Worm (Caenorhabditis elegans) whole organism, late embryonic: ENCODE measurements around the gene lin-25.

ENCODE experiments used
- ama-1 ChIP-seq: fragments of 150-350 bp; optimal IDR thresholded peaks from 2 replicates; lab custom pipeline; 2014
- dve-1 ChIP-seq: sonication (generic microtip); optimal IDR thresholded peaks from 2 replicates; lab custom pipeline; 2017; ENCODE audit warnings: antibody characterized with exemption, mild to moderate bottlenecking, missing genetic modification characterization, missing compliant biosample characterization
- elt-2 ChIP-seq: sonication (generic microtip); optimal IDR thresholded peaks from 2 replicates; lab custom pipeline; 2016; ENCODE audit warnings: missing genetic modification reagents, missing genetic modification characterization, missing compliant biosample characterization
- nfya-1 ChIP-seq: sonication (generic microtip); optimal IDR thresholded peaks from 2 replicates; lab custom pipeline; 2017; ENCODE audit warnings: missing genetic modification characterization, mild to moderate bottlenecking, missing compliant biosample characterization, antibody characterized with exemption, moderate library complexity
- odd-2 ChIP-seq: sonication (generic microtip); optimal IDR thresholded peaks from 2 replicates; lab custom pipeline; 2017; ENCODE audit warnings: antibody characterized with exemption, mild to moderate bottlenecking, missing genetic modification characterization, missing compliant biosample characterization
- sdc-2 ChIP-seq: sonication (generic microtip); optimal IDR thresholded peaks from 2 replicates; lab custom pipeline; 2016; ENCODE audit warnings: missing genotype, missing genetic modification characterization, missing compliant biosample characterization
- unc-86 ChIP-seq: sonication (generic microtip); optimal IDR thresholded peaks from 2 replicates; lab custom pipeline; 2016; ENCODE audit warnings: missing genetic modification characterization, missing compliant biosample characterization

DNA sequence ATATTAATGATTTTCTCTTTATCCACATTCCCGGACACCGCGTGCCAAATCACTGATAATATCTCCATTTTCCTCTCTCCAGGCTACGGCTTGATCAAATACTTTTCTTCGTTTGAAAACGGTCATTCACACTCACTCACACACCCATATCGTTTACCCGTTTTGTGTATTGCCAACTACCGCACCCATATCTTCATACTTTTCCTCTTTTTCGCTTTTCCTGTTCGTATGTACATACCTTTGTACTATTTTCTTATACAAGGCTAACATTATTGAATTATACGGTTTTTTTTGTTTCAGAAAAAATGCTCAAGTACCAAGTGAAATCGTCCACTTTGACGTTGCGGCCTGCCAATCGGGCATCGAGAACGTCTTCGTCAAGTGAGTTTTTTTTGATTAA, 18.2 kb downstream of the lin-25 start, which contains the start of gene W05B10.4:
- TF ChIP-seq odd-2 (tag; lab: Kevin White, UChicago): no peak
- no peak for TF ChIP-seq unc-86
- no peak for TF ChIP-seq nfya-1 (tag; lab: Kevin White, UChicago)
- no peak for TF ChIP-seq elt-2 (tag; lab: Kevin White, UChicago)
- TF ChIP-seq sdc-2 (tag; lab: Kevin White, UChicago): no peak
- no peak for TF ChIP-seq ama-1 (lab: Kevin White, UChicago)
- no peak for TF ChIP-seq dve-1 (tag; lab: Kevin White, UChicago)
